Worm (Caenorhabditis elegans) whole organism, L1 larva: ENCODE measurements around the gene Y1A5A.1.
A peak's percentile ranks its signal among the peaks of the same experiment; 100 is the strongest.

Experiments used
- C04F5.9 ChIP-seq: sonication (generic microtip); optimal IDR thresholded peaks from 2 replicates; lab custom pipeline; 2016; ENCODE audit warnings: missing genetic modification characterization, missing compliant biosample characterization
- C16A3.4 ChIP-seq: fragments of 150-350 bp; optimal IDR thresholded peaks from 2 replicates; lab custom pipeline; 2014; ENCODE audit warnings: missing biosample characterization, missing genetic modification characterization
- C34B4.2 ChIP-seq: sonication (generic microtip); optimal IDR thresholded peaks from 2 replicates; lab custom pipeline; 2017; ENCODE audit warnings: mild to moderate bottlenecking, missing genetic modification characterization, missing compliant biosample characterization
- F16B12.6 ChIP-seq: fragments of 150-350 bp; optimal IDR thresholded peaks from 2 replicates; lab custom pipeline; 2014; ENCODE audit warnings: missing biosample characterization, missing genetic modification characterization
- alr-1 ChIP-seq: fragments of 200-800 bp; sonication (Bioruptor generic); optimal IDR thresholded peaks from 2 replicates; lab custom pipeline; 2018; ENCODE audit warnings: borderline replicate concordance, mild to moderate bottlenecking, missing genetic modification characterization, missing compliant biosample characterization
- aly-2 ChIP-seq: fragments of 150-350 bp; optimal IDR thresholded peaks from 2 replicates; lab custom pipeline; 2014; ENCODE audit warnings: missing biosample characterization, missing genetic modification characterization
- blmp-1 ChIP-seq: fragments of 150-350 bp; optimal IDR thresholded peaks from 2 replicates; lab custom pipeline; 2014; ENCODE audit warnings: missing biosample characterization, missing genetic modification characterization
- ceh-8 ChIP-seq: fragments of 200-800 bp; sonication (Bioruptor generic); optimal IDR thresholded peaks from 2 replicates; lab custom pipeline; 2018; ENCODE audit warnings: mild to moderate bottlenecking, missing genetic modification characterization, moderate library complexity, missing compliant biosample characterization
- ceh-90 ChIP-seq: sonication (generic microtip); optimal IDR thresholded peaks from 2 replicates; lab custom pipeline; 2016; ENCODE audit warnings: missing genetic modification characterization, missing compliant biosample characterization
- dpl-1 ChIP-seq, 3 experiments: fragments of 150-350 bp in 2 of 3; sonication (generic microtip) in 1 of 3; optimal IDR thresholded peaks; 2 replicates each; lab custom pipeline; 2014 to 2017; ENCODE audit warnings: missing biosample characterization in 3 of 3, missing genetic modification characterization in 3 of 3, missing genetic modification reagents in 3 of 3
- dsc-1 ChIP-seq: sonication (generic microtip); optimal IDR thresholded peaks from 2 replicates; lab custom pipeline; 2016; ENCODE audit warnings: mild to moderate bottlenecking, missing genetic modification characterization, missing compliant biosample characterization
- efl-1 ChIP-seq, 4 experiments: fragments of 150-350 bp; optimal IDR thresholded peaks in 3 of 4; peaks in 1 of 4; 1 replicate in 1 of 4; 2 replicates in 3 of 4; lab custom pipeline; 2014; ENCODE audit warnings: missing biosample characterization in 2 of 4, missing genetic modification characterization in 2 of 4, missing genetic modification reagents in 2 of 4
- egl-27 ChIP-seq, 2 experiments: fragments of 150-350 bp in 1 of 2; sonication (generic microtip); optimal IDR thresholded peaks; 3 replicates each; lab custom pipeline; 2017 to 2018; ENCODE audit warnings: missing biosample characterization in 2 of 2, missing genetic modification characterization in 2 of 2, missing genetic modification reagents in 2 of 2
- elt-2 ChIP-seq: sonication (generic microtip); optimal IDR thresholded peaks from 2 replicates; lab custom pipeline; 2016; ENCODE audit warnings: missing genetic modification characterization, mild to moderate bottlenecking, inconsistent platforms, missing compliant biosample characterization, missing genetic modification reagents
- fkh-10 ChIP-seq: sonication (generic microtip); optimal IDR thresholded peaks from 2 replicates; lab custom pipeline; 2017; ENCODE audit warnings: missing biosample characterization, missing genetic modification reagents, missing genetic modification characterization
- fkh-4 ChIP-seq: sonication (generic microtip); optimal IDR thresholded peaks from 2 replicates; lab custom pipeline; 2016; ENCODE audit warnings: missing compliant biosample characterization, missing genetic modification characterization, borderline replicate concordance
- fkh-8 ChIP-seq: sonication (generic microtip); optimal IDR thresholded peaks from 2 replicates; lab custom pipeline; 2016; ENCODE audit warnings: mild to moderate bottlenecking, missing genetic modification characterization, missing compliant biosample characterization
- grh-1 ChIP-seq: fragments of 200-800 bp; sonication (Bioruptor generic); IDR thresholded peaks from 2 replicates; pipeline ENCODE4 v1.3.6; 2022; ENCODE audit warnings: missing genetic modification reagents, missing genetic modification characterization, missing compliant biosample characterization
- hlh-4 ChIP-seq: sonication (generic microtip); optimal IDR thresholded peaks from 2 replicates; lab custom pipeline; 2016; ENCODE audit warnings: mild to moderate bottlenecking, missing genetic modification characterization, missing compliant biosample characterization
- hpl-2 ChIP-seq: fragments of 150-350 bp; optimal IDR thresholded peaks from 2 replicates; lab custom pipeline; 2014; ENCODE audit warnings: missing biosample characterization, missing genetic modification reagents, missing genetic modification characterization
- irx-1 ChIP-seq: sonication (generic microtip); optimal IDR thresholded peaks from 2 replicates; lab custom pipeline; 2016; ENCODE audit warnings: missing genetic modification characterization, missing compliant biosample characterization
- isw-1 ChIP-seq: fragments of 200-800 bp; sonication (Bioruptor generic); IDR thresholded peaks from 2 replicates; pipeline ENCODE4 v1.3.6; 2022; ENCODE audit warnings: missing genetic modification characterization, missing compliant biosample characterization
- lin-35 ChIP-seq, 2 experiments: fragments of 150-350 bp; optimal IDR thresholded peaks; 2 replicates each; lab custom pipeline; 2014; ENCODE audit warnings: missing biosample characterization in 2 of 2, missing genetic modification characterization in 2 of 2, missing genetic modification reagents in 2 of 2
- lir-3 ChIP-seq: sonication (generic microtip); optimal IDR thresholded peaks from 2 replicates; lab custom pipeline; 2016; ENCODE audit warnings: mild to moderate bottlenecking, missing genetic modification characterization, moderate library complexity, missing compliant biosample characterization; ENCODE audit not compliant: poor library complexity
- lsy-2 ChIP-seq, 2 experiments: fragments of 150-350 bp; optimal IDR thresholded peaks; 2 replicates each; lab custom pipeline; 2014; ENCODE audit warnings: missing biosample characterization in 2 of 2, missing genetic modification characterization in 2 of 2
- mab-9 ChIP-seq: fragments of 200-800 bp; sonication (Bioruptor generic); IDR thresholded peaks from 2 replicates; pipeline ENCODE4 v1.3.6; 2022; ENCODE audit warnings: missing genetic modification reagents, missing genetic modification characterization, missing compliant biosample characterization
- mdl-1 ChIP-seq, 2 experiments: fragments of 150-350 bp; optimal IDR thresholded peaks; 2 replicates each; lab custom pipeline; 2014 to 2017; ENCODE audit warnings: missing biosample characterization in 2 of 2, missing genetic modification characterization in 2 of 2, inconsistent platforms in 1 of 2
- nhr-12 ChIP-seq: sonication (generic microtip); optimal IDR thresholded peaks from 2 replicates; lab custom pipeline; 2017; ENCODE audit warnings: missing biosample characterization, missing genetic modification characterization
- nhr-28 ChIP-seq: fragments of 150-350 bp; optimal IDR thresholded peaks from 2 replicates; lab custom pipeline; 2014; ENCODE audit warnings: missing biosample characterization, missing genetic modification characterization
- nhr-47 ChIP-seq: sonication (generic microtip); optimal IDR thresholded peaks from 2 replicates; lab custom pipeline; 2016; ENCODE audit warnings: mild to moderate bottlenecking, missing genetic modification characterization, moderate library complexity, missing compliant biosample characterization
- nhr-71 ChIP-seq: sonication (generic microtip); optimal IDR thresholded peaks from 2 replicates; lab custom pipeline; 2016; ENCODE audit warnings: mild to moderate bottlenecking, missing genetic modification characterization, moderate library complexity, missing compliant biosample characterization
- nhr-76 ChIP-seq: sonication (generic microtip); optimal IDR thresholded peaks from 2 replicates; lab custom pipeline; 2017; ENCODE audit warnings: missing biosample characterization, missing genetic modification characterization
- nhr-77 ChIP-seq: fragments of 150-350 bp; optimal IDR thresholded peaks from 2 replicates; lab custom pipeline; 2014; ENCODE audit warnings: missing biosample characterization, missing genetic modification characterization
- nhr-84 ChIP-seq: sonication (generic microtip); optimal IDR thresholded peaks from 2 replicates; lab custom pipeline; 2017; ENCODE audit warnings: missing biosample characterization, missing genetic modification characterization
- nhr-90 ChIP-seq: sonication (generic microtip); optimal IDR thresholded peaks from 2 replicates; lab custom pipeline; 2016; ENCODE audit warnings: mild to moderate bottlenecking, missing genetic modification characterization, missing compliant biosample characterization; ENCODE audit not compliant: poor library complexity
- pax-3 ChIP-seq: fragments of 200-800 bp; sonication (Bioruptor generic); optimal IDR thresholded peaks from 2 replicates; lab custom pipeline; 2018; ENCODE audit warnings: mild to moderate bottlenecking, missing genetic modification characterization, moderate library complexity, missing compliant biosample characterization
- pqm-1 ChIP-seq: sonication (generic microtip); optimal IDR thresholded peaks from 3 replicates; lab custom pipeline; 2017; ENCODE audit warnings: missing biosample characterization, missing genetic modification characterization
- rnt-1 ChIP-seq: sonication (generic microtip); optimal IDR thresholded peaks from 2 replicates; lab custom pipeline; 2016; ENCODE audit warnings: mild to moderate bottlenecking, missing genetic modification characterization, moderate library complexity, missing compliant biosample characterization
- skn-1 ChIP-seq: fragments of 150-350 bp; optimal IDR thresholded peaks from 2 replicates; lab custom pipeline; 2014; ENCODE audit warnings: missing biosample characterization, missing genetic modification characterization
- sox-4 ChIP-seq: sonication (generic microtip); optimal IDR thresholded peaks from 2 replicates; lab custom pipeline; 2016; ENCODE audit warnings: missing genetic modification characterization, missing compliant biosample characterization
- swsn-7 ChIP-seq: sonication (generic microtip); optimal IDR thresholded peaks from 2 replicates; lab custom pipeline; 2016; ENCODE audit warnings: missing genetic modification characterization, missing compliant biosample characterization
- tbx-2 ChIP-seq: sonication (generic microtip); optimal IDR thresholded peaks from 2 replicates; lab custom pipeline; 2016; ENCODE audit warnings: missing genetic modification characterization, missing compliant biosample characterization
- tlp-1 ChIP-seq: fragments of 150-350 bp; optimal IDR thresholded peaks from 2 replicates; lab custom pipeline; 2014; ENCODE audit warnings: missing biosample characterization, missing genetic modification characterization
- unc-130 ChIP-seq: fragments of 150-350 bp; optimal IDR thresholded peaks from 2 replicates; lab custom pipeline; 2017; ENCODE audit warnings: missing biosample characterization, missing genetic modification characterization, inconsistent platforms
- unc-86 ChIP-seq: sonication (generic microtip); optimal IDR thresholded peaks from 2 replicates; lab custom pipeline; 2016; ENCODE audit warnings: missing genetic modification characterization, missing compliant biosample characterization
- vab-15 ChIP-seq: sonication (generic microtip); optimal IDR thresholded peaks from 2 replicates; lab custom pipeline; 2017; ENCODE audit warnings: missing genotype, mild to moderate bottlenecking, missing genetic modification characterization, missing compliant biosample characterization
- zip-4 ChIP-seq: fragments of 200-800 bp; sonication (Bioruptor generic); optimal IDR thresholded peaks from 2 replicates; lab custom pipeline; 2018; ENCODE audit warnings: mild to moderate bottlenecking, missing genetic modification characterization, moderate library complexity, missing compliant biosample characterization
- ztf-11 ChIP-seq, 2 experiments: sonication (generic microtip); optimal IDR thresholded peaks; 2 replicates each; lab custom pipeline; 2016 to 2017; ENCODE audit warnings: missing genetic modification characterization in 2 of 2, missing biosample characterization in 1 of 2, missing compliant biosample characterization in 1 of 2
- ztf-4 ChIP-seq: fragments of 150-350 bp; optimal IDR thresholded peaks from 2 replicates; lab custom pipeline; 2014; ENCODE audit warnings: missing biosample characterization, missing genetic modification characterization

The Y1A5A.1 gene

DNA sequence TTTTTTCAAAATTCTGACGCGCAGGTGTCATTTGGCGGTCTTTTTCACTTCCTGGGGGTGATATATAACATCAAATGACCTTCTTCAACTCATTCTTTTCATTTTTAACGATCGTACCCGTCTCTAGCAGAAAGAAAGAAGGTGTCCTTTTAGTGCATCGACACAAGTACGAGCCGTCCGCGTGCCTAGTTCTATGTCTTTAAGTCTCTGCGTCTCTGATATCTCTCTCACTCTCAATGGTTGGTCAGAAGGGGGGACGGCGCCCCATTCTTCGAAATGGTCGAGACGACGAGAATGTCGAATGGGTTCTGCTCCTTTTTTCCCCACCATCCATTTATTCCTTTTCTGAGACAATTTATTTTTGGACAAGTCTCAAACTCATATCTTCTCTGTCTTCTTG lies 30.8 kb downstream of the Y1A5A.1 start (continued):
- TF ChIP-seq unc-86 (tag; lab: Kevin White, UChicago), result peak; percentile 59
- no peak for TF ChIP-seq ztf-11 (tag; optimal IDR thresholded peaks at IDR 0.05; lab: Kevin White, UChicago)
- TF ChIP-seq aly-2, result no peak
- TF ChIP-seq nhr-77 (tag; lab: Kevin White, UChicago), result no peak
- no peak for TF ChIP-seq zip-4 (GFP tag; lab: Kevin White, UChicago)
- peak; percentile 27 for TF ChIP-seq swsn-7 (tag; lab: Kevin White, UChicago)
- TF ChIP-seq pqm-1 (tag; lab: Kevin White, UChicago), result no peak
- TF ChIP-seq ceh-8, result no peak
- TF ChIP-seq alr-1 (tag; lab: Kevin White, UChicago), result no peak
- no peak for TF ChIP-seq F16B12.6 (tag; lab: Kevin White, UChicago)
- no peak for TF ChIP-seq fkh-10 (GFP tag; lab: Kevin White, UChicago)
- peak; percentile 16 to 24 for TF ChIP-seq lsy-2 (tag; optimal IDR thresholded peaks at IDR 0.05; lab: Kevin White, UChicago)
- no peak for TF ChIP-seq lir-3 (tag; lab: Kevin White, UChicago)
- peak; percentile 13 to 16 for TF ChIP-seq lin-35 (GFP tag; optimal IDR thresholded peaks at IDR 0.05; lab: Kevin White, UChicago)
- no peak for TF ChIP-seq fkh-4
- TF ChIP-seq tlp-1 (tag; lab: Kevin White, UChicago), result no peak
- peak; percentile 2 for TF ChIP-seq blmp-1
- no peak for TF ChIP-seq nhr-90 (tag; lab: Kevin White, UChicago)
- no peak for TF ChIP-seq egl-27 (tag; optimal IDR thresholded peaks at IDR 0.05; lab: Kevin White, UChicago)
- no peak for TF ChIP-seq vab-15
- no peak for TF ChIP-seq pax-3
- TF ChIP-seq isw-1 (GFP tag; lab: Robert Waterston, UW), result no peak
- TF ChIP-seq ceh-90 (tag; lab: Kevin White, UChicago), result no peak
- no peak for TF ChIP-seq unc-130 (tag; lab: Kevin White, UChicago)
- peak; percentile 66 for TF ChIP-seq ztf-4 (tag; lab: Kevin White, UChicago)
- TF ChIP-seq C04F5.9 (tag; lab: Kevin White, UChicago), result no peak
- no peak for TF ChIP-seq grh-1 (GFP tag; lab: Robert Waterston, UW)
- TF ChIP-seq rnt-1, result peak; percentile 21
- TF ChIP-seq hlh-4 (tag; lab: Kevin White, UChicago), result no peak
- no peak for TF ChIP-seq hpl-2 (GFP tag; lab: Kevin White, UChicago)

DNA sequence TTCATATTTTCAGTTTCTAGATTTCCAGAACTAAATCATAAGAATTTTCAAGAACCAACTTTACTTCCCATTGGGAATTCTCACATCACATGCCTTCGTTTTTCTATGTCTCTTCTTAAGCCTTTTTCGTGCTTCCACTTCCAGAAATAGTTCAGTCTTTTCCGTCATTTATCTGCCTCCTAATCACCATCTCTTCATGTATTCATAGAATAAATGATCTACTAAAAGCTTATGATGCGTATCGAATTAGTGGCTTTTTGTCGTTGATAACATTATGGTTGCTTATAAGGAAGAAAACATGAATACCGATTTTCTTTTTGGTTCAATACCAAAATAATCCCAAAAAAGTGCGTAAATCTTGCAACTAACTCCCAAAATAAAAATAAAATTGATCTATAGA lies 31.6 kb downstream of the Y1A5A.1 start:
- no peak for TF ChIP-seq ztf-4 (tag; lab: Kevin White, UChicago)
- peak; percentile 91 for TF ChIP-seq dsc-1
- peak; percentile 79 for TF ChIP-seq sox-4 (tag; lab: Kevin White, UChicago)
- TF ChIP-seq fkh-8 (tag; lab: Kevin White, UChicago), result peak; percentile 80
- peak; percentile 30 for TF ChIP-seq unc-86 (tag; lab: Kevin White, UChicago)
- TF ChIP-seq nhr-71 (tag; lab: Kevin White, UChicago), result peak; percentile 10
- no peak for TF ChIP-seq skn-1 (tag; lab: Kevin White, UChicago)
- peak; percentile 48 for TF ChIP-seq nhr-47 (tag; lab: Kevin White, UChicago)
- peak; percentile 44 for TF ChIP-seq pax-3

DNA sequence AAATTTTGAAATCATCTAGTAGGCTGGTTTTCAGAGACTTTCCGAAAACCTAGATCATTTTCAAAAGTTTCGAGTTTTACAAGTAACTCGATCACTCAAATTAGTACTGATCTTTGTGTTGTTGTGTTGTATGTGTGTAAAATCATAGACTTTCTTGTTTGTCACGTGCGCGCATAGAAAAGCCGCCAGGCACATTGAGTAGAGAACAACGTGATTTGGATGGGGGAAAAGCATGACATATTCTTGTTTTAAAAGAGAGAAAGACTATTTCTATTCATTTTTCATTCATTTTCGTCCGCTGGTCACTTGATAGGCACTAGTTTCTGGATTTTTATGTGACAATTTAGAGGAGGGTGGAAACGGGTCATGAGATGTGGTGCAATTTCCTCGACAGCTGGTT lies 32.2 kb downstream of the Y1A5A.1 start:
- TF ChIP-seq dpl-1 (GFP tag; optimal IDR thresholded peaks at IDR 0.05; lab: Kevin White, UChicago) (peak in 1 of 3 experiments; percentile 1), nhr-71 (tag; lab: Kevin White, UChicago) (peak; percentile 85), unc-86 (tag; lab: Kevin White, UChicago) (peak; percentile 22), nhr-84 (tag; lab: Kevin White, UChicago) (no peak), hlh-4 (tag; lab: Kevin White, UChicago) (no peak), nhr-12 (tag; lab: Kevin White, UChicago) (no peak), irx-1 (tag; lab: Kevin White, UChicago) (peak; percentile 25), tbx-2 (tag; lab: Kevin White, UChicago) (peak; percentile 45), nhr-28 (tag; lab: Kevin White, UChicago) (no peak), nhr-76 (tag; lab: Kevin White, UChicago) (no peak), efl-1 (optimal IDR thresholded peaks at IDR 0.05; lab: Kevin White, UChicago) (peak in 1 of 2 experiments; percentile 30), efl-1 (GFP tag; optimal IDR thresholded peaks at IDR 0.05 in 1 of 2; lab: Kevin White, UChicago) (peak in 1 of 2 experiments; percentile 90), pqm-1 (tag; lab: Kevin White, UChicago) (no peak), C16A3.4 (tag; lab: Kevin White, UChicago) (peak; percentile 42), C34B4.2 (tag; lab: Kevin White, UChicago) (no peak), isw-1 (GFP tag; lab: Robert Waterston, UW) (no peak), mdl-1 (tag; optimal IDR thresholded peaks at IDR 0.05; lab: Kevin White, UChicago) (peak in 1 of 2 experiments; percentile 90), mab-9 (GFP tag; lab: Robert Waterston, UW) (no peak), swsn-7 (tag; lab: Kevin White, UChicago) (peak; percentile 37), elt-2 (tag; lab: Kevin White, UChicago) (no peak)
